Worm (Caenorhabditis elegans) whole organism, early embryonic: ENCODE data around the gene EEED8.12.

Source experiments
- B0310.2 ChIP-seq: sonication (generic microtip); optimal IDR thresholded peaks from 2 replicates; lab custom pipeline; 2016; ENCODE audit warnings: mild to moderate bottlenecking, missing genetic modification characterization, missing compliant biosample characterization
- F13C5.2 ChIP-seq: sonication (generic microtip); optimal IDR thresholded peaks from 2 replicates; lab custom pipeline; 2017; ENCODE audit warnings: mild to moderate bottlenecking, missing genetic modification characterization, inconsistent platforms, missing compliant biosample characterization
- aly-1 ChIP-seq: sonication (generic microtip); optimal IDR thresholded peaks from 2 replicates; lab custom pipeline; 2016; ENCODE audit warnings: missing genetic modification characterization, missing compliant biosample characterization
- ama-1 ChIP-seq: fragments of 150-350 bp; optimal IDR thresholded peaks from 2 replicates; lab custom pipeline; 2014
- ceh-13 ChIP-seq: fragments of 200-800 bp; sonication (Bioruptor generic); optimal IDR thresholded peaks from 2 replicates; lab custom pipeline; 2018; ENCODE audit warnings: mild to moderate bottlenecking, missing genetic modification characterization, missing compliant biosample characterization
- flt-1 ChIP-seq: fragments of 200-800 bp; sonication (Bioruptor generic); IDR thresholded peaks from 2 replicates; pipeline ENCODE4 v1.3.6; 2022; ENCODE audit warnings: missing genetic modification characterization, missing compliant biosample characterization
- hmg-4 ChIP-seq: fragments of 200-800 bp; sonication (Bioruptor generic); optimal IDR thresholded peaks from 2 replicates; lab custom pipeline; 2018; ENCODE audit warnings: mild to moderate bottlenecking, missing genetic modification characterization, missing compliant biosample characterization
- tbx-11 ChIP-seq: fragments of 200-800 bp; sonication (Bioruptor generic); IDR thresholded peaks from 2 replicates; pipeline ENCODE4 v1.3.6; 2022; ENCODE audit warnings: missing genetic modification characterization, missing compliant biosample characterization

DNA sequence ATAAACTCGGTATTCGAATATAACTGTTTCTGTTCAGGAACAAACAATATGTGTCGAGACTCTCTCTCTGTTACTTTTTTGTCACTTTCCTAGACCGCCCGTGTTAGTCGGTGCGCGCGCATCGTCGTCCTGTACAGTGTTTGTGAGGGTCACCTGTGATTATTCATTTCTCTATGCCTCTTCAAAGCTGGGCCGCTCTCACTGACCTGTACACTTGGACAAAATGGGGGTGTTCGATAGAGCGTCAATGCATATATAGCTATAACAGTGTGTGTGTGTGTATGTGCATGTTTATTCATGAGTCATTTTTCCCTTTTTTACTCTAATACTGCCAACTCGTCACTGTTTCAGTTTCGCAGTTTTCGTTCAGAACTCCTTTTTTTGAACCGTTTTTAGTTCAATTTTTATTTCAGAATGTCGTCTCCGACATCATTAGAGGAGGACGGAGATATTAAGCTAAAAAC lies 29.2 kb downstream of the EEED8.12 start, which contains the start of gene pkc-3:
- TF ChIP-seq flt-1 (GFP tag; lab: Robert Waterston, UW): no peak
- TF ChIP-seq ama-1 (lab: Kevin White, UChicago): no peak
- peak; percentile 41 for TF ChIP-seq hmg-4 (GFP tag; lab: Kevin White, UChicago)
- no peak for TF ChIP-seq B0310.2 (tag; lab: Kevin White, UChicago)
- no peak for TF ChIP-seq F13C5.2 (tag; lab: Kevin White, UChicago)
- no peak for TF ChIP-seq aly-1 (tag; lab: Kevin White, UChicago)
- no peak for TF ChIP-seq ceh-13
- no peak for TF ChIP-seq tbx-11 (GFP tag; lab: Robert Waterston, UW)
